Worm (Caenorhabditis elegans) whole organism, mixed stage, embryonic: ENCODE measurements around the gene F21D5.7.
"Not testable (repeated sequence)": the region's sequence is repeated elsewhere in the genome, so short reads cannot be mapped to it uniquely, and the experiment has no call there.

Experiments
- M03D4.4 ChIP-seq: sonication (generic microtip); optimal IDR thresholded peaks from 2 replicates; lab custom pipeline; 2017; ENCODE audit warnings: mild to moderate bottlenecking, missing genetic modification characterization, missing compliant biosample characterization
- bed-3 ChIP-seq: fragments of 200-800 bp; sonication (Bioruptor generic); optimal IDR thresholded peaks from 3 replicates; lab custom pipeline; 2018; ENCODE audit warnings: mild to moderate bottlenecking, missing genetic modification characterization, moderate library complexity, missing compliant biosample characterization
- blmp-1 ChIP-seq: fragments of 150-350 bp; optimal IDR thresholded peaks from 2 replicates; lab custom pipeline; 2014; ENCODE audit warnings: missing biosample characterization, missing genetic modification characterization
- ceh-39 ChIP-seq: fragments of 150-350 bp; optimal IDR thresholded peaks from 2 replicates; lab custom pipeline; 2014; ENCODE audit warnings: missing biosample characterization, missing genetic modification characterization
- ceh-43 ChIP-seq: fragments of 200-800 bp; sonication (Bioruptor generic); optimal IDR thresholded peaks from 2 replicates; lab custom pipeline; 2018; ENCODE audit warnings: mild to moderate bottlenecking, missing genetic modification characterization, moderate library complexity, missing compliant biosample characterization
- ceh-83 ChIP-seq: fragments of 200-800 bp; sonication (Bioruptor generic); optimal IDR thresholded peaks from 2 replicates; lab custom pipeline; 2018; ENCODE audit warnings: mild to moderate bottlenecking, missing genetic modification characterization, missing compliant biosample characterization
- ces-1 ChIP-seq: fragments of 150-350 bp; optimal IDR thresholded peaks from 2 replicates; lab custom pipeline; 2014; ENCODE audit warnings: missing biosample characterization, missing genetic modification reagents, missing genetic modification characterization
- elt-1 ChIP-seq: sonication (generic microtip); optimal IDR thresholded peaks from 2 replicates; lab custom pipeline; 2017; ENCODE audit warnings: missing genetic modification characterization, mild to moderate bottlenecking, missing compliant biosample characterization, antibody characterized with exemption, moderate library complexity, borderline replicate concordance; ENCODE audit not compliant: insufficient read depth
- elt-3 ChIP-seq: fragments of 150-350 bp; optimal IDR thresholded peaks from 2 replicates; lab custom pipeline; 2014; ENCODE audit warnings: missing biosample characterization, missing genetic modification characterization
- flh-1 ChIP-seq: fragments of 200-800 bp; sonication (Bioruptor generic); optimal IDR thresholded peaks from 2 replicates; lab custom pipeline; 2018; ENCODE audit warnings: mild to moderate bottlenecking, missing genetic modification characterization, moderate library complexity, missing compliant biosample characterization
- ham-2 ChIP-seq: fragments of 200-800 bp; sonication (Bioruptor generic); optimal IDR thresholded peaks from 2 replicates; lab custom pipeline; 2018; ENCODE audit warnings: mild to moderate bottlenecking, missing genetic modification characterization, missing compliant biosample characterization
- hlh-1 ChIP-seq: fragments of 150-350 bp; optimal IDR thresholded peaks from 2 replicates; lab custom pipeline; 2014; ENCODE audit warnings: missing biosample characterization, missing genetic modification reagents, missing genetic modification characterization
- lin-13 ChIP-seq: fragments of 150-350 bp; optimal IDR thresholded peaks from 2 replicates; lab custom pipeline; 2014; ENCODE audit warnings: missing biosample characterization, missing genetic modification characterization
- lin-32 ChIP-seq: fragments of 200-800 bp; sonication (Bioruptor generic); optimal IDR thresholded peaks from 2 replicates; lab custom pipeline; 2018; ENCODE audit warnings: mild to moderate bottlenecking, missing genetic modification characterization, missing compliant biosample characterization
- lsy-2 ChIP-seq: fragments of 150-350 bp; optimal IDR thresholded peaks from 2 replicates; lab custom pipeline; 2014; ENCODE audit warnings: missing biosample characterization, missing genetic modification characterization
- mab-5 ChIP-seq: fragments of 150-350 bp; optimal IDR thresholded peaks from 2 replicates; lab custom pipeline; 2014; ENCODE audit warnings: missing biosample characterization, missing genetic modification characterization
- mep-1 ChIP-seq: fragments of 150-350 bp; optimal IDR thresholded peaks from 2 replicates; lab custom pipeline; 2017; ENCODE audit warnings: missing biosample characterization, missing genetic modification reagents, missing genetic modification characterization, inconsistent platforms
- mls-2 ChIP-seq: sonication (generic microtip); optimal IDR thresholded peaks from 2 replicates; lab custom pipeline; 2016; ENCODE audit warnings: mild to moderate bottlenecking, missing genetic modification characterization, moderate library complexity, missing compliant biosample characterization
- nhr-12 ChIP-seq: fragments of 150-350 bp; optimal IDR thresholded peaks from 2 replicates; lab custom pipeline; 2014; ENCODE audit warnings: missing biosample characterization, missing genetic modification characterization
- nhr-237 ChIP-seq: fragments of 150-350 bp; optimal IDR thresholded peaks from 2 replicates; lab custom pipeline; 2014; ENCODE audit warnings: missing biosample characterization, missing genetic modification characterization
- nhr-76 ChIP-seq: sonication (generic microtip); optimal IDR thresholded peaks from 2 replicates; lab custom pipeline; 2017; ENCODE audit warnings: missing biosample characterization, missing genetic modification characterization
- pha-4 ChIP-seq: fragments of 150-350 bp; optimal IDR thresholded peaks from 2 replicates; lab custom pipeline; 2018; ENCODE audit warnings: missing biosample characterization, missing genetic modification reagents, missing genetic modification characterization
- sem-2 ChIP-seq: fragments of 200-800 bp; sonication (Bioruptor generic); optimal IDR thresholded peaks from 2 replicates; lab custom pipeline; 2018; ENCODE audit warnings: mild to moderate bottlenecking, missing genetic modification characterization, missing compliant biosample characterization
- snpc-4 ChIP-seq: fragments of 150-350 bp; optimal IDR thresholded peaks from 2 replicates; lab custom pipeline; 2014; ENCODE audit warnings: missing biosample characterization, missing genetic modification characterization
- sptf-1 ChIP-seq: sonication (generic microtip); optimal IDR thresholded peaks from 2 replicates; lab custom pipeline; 2017; ENCODE audit warnings: mild to moderate bottlenecking, missing genetic modification characterization, moderate library complexity, missing compliant biosample characterization
- tbx-8 ChIP-seq: fragments of 200-800 bp; sonication (Bioruptor generic); optimal IDR thresholded peaks from 2 replicates; lab custom pipeline; 2018; ENCODE audit warnings: mild to moderate bottlenecking, missing genetic modification characterization, moderate library complexity, missing compliant biosample characterization
- unc-39 ChIP-seq: fragments of 150-350 bp; optimal IDR thresholded peaks from 2 replicates; lab custom pipeline; 2014; ENCODE audit warnings: missing biosample characterization, missing genetic modification characterization
- zip-8 ChIP-seq: fragments of 150-350 bp; optimal IDR thresholded peaks from 2 replicates; lab custom pipeline; 2014; ENCODE audit warnings: missing biosample characterization, missing genetic modification characterization

The F21D5.7 gene

ce11 chrIV:8743654-8744332 lies at the start of gene F21D5.7:
Gene F21D5.7 (minus strand): TSS chrIV:8743704.
- no peak for TF ChIP-seq sem-2
- TF ChIP-seq sptf-1 (tag; lab: Kevin White, UChicago): peak; percentile 31
- peak; percentile 1 for TF ChIP-seq lin-13
- no peak for TF ChIP-seq mab-5
- peak; percentile 28 for TF ChIP-seq ces-1
- no peak for TF ChIP-seq ham-2 (GFP tag; lab: Kevin White, UChicago)
- no peak for TF ChIP-seq blmp-1 (tag; lab: Kevin White, UChicago)
- no peak for TF ChIP-seq nhr-12 (tag; lab: Kevin White, UChicago)
- no peak for TF ChIP-seq mls-2
- no peak for TF ChIP-seq tbx-8 (GFP tag; lab: Kevin White, UChicago)
- TF ChIP-seq lsy-2: peak; percentile 65
- no peak for TF ChIP-seq snpc-4 (tag; lab: Kevin White, UChicago)
- TF ChIP-seq elt-3 (tag; lab: Kevin White, UChicago): no peak
- TF ChIP-seq ceh-39: no peak
- peak; percentile 33 for TF ChIP-seq nhr-237
- TF ChIP-seq mep-1: peak; percentile 49
- no peak for TF ChIP-seq M03D4.4 (tag; lab: Kevin White, UChicago)
- no peak for TF ChIP-seq unc-39 (tag; lab: Kevin White, UChicago)
- TF ChIP-seq lin-32 (GFP tag; lab: Kevin White, UChicago): no peak
- TF ChIP-seq pha-4 (tag; lab: Kevin White, UChicago): peak; percentile 36

ce11 chrIV:8793223-8793622 lies 49.7 kb upstream of the F21D5.7 start:
- TF ChIP-seq hlh-1 (tag; lab: Kevin White, UChicago): no peak
- TF ChIP-seq nhr-237: no peak

- TF ChIP-seq lsy-2 (no peak), flh-1 (no peak)
These were observed 49.3 kb upstream of the F21D5.7 start, which contains the start of gene C33D9.3 for ce11 chrIV:8792808-8793207. Gene C33D9.3 (minus strand): TSS chrIV:8792908.

- no peak for TF ChIP-seq zip-8 (tag; lab: Kevin White, UChicago)
- no peak for TF ChIP-seq bed-3
- TF ChIP-seq flh-1: no peak
- TF ChIP-seq ceh-83 (GFP tag; lab: Kevin White, UChicago): no peak
- no peak for TF ChIP-seq ceh-39
- no peak for TF ChIP-seq ceh-43 (GFP tag; lab: Kevin White, UChicago)
- no peak for TF ChIP-seq nhr-76
- TF ChIP-seq, all 35 proteins: peak for 0
These were observed 46.6 kb upstream of the F21D5.7 start, which contains the start of gene sru-35 for ce11 chrIV:8790144-8790543. Gene sru-35 (minus strand): TSS chrIV:8790244.

- TF ChIP-seq lin-32 (GFP tag; lab: Kevin White, UChicago); sem-2; elt-1 (tag; lab: Kevin White, UChicago): not testable (repeated sequence)
- TF ChIP-seq, all 35 proteins: peak for 0; not testable (repeated sequence) for 35
These were observed 44.5 kb upstream of the F21D5.7 start, which contains the start of gene C33D9.10 for ce11 chrIV:8788048-8788447. Gene C33D9.10 (minus strand): TSS chrIV:8788148.

ce11 chrIV:8786654-8787053 lies 43.1 kb upstream of the F21D5.7 start, which contains the start of gene C33D9.8:
Gene C33D9.8 (minus strand): TSS chrIV:8786752.
- TF ChIP-seq hlh-1 (tag; lab: Kevin White, UChicago) (peak; percentile 40), ces-1 (peak; percentile 11), ham-2 (GFP tag; lab: Kevin White, UChicago) (no peak)

ce11 chrIV:8784855-8785327 lies 41.4 kb upstream of the F21D5.7 start, which contains the start of gene C33D9.13:
Gene C33D9.13 (minus strand): TSS chrIV:8785277.
- TF ChIP-seq mls-2 (no peak), ces-1 (peak; percentile 29)
- TF ChIP-seq, all 35 proteins: peak for 1
